Worm (Caenorhabditis elegans) whole organism, L2 larva: Measurements from ENCODE around the gene eef-1G.

Experiments
- C34F6.9 ChIP-seq: fragments of 150-350 bp; optimal IDR thresholded peaks from 2 replicates; lab custom pipeline; 2014; ENCODE audit warnings: missing biosample characterization, missing genetic modification characterization
- F13H6.1 ChIP-seq: sonication (generic microtip); optimal IDR thresholded peaks from 2 replicates; lab custom pipeline; 2016; ENCODE audit warnings: missing genetic modification characterization, missing compliant biosample characterization
- Y55F3AM.14 ChIP-seq: fragments of 200-800 bp; sonication (Bioruptor generic); optimal IDR thresholded peaks from 2 replicates; lab custom pipeline; 2018; ENCODE audit warnings: mild to moderate bottlenecking, missing genetic modification characterization, missing compliant biosample characterization
- alr-1 ChIP-seq: fragments of 150-350 bp; optimal IDR thresholded peaks from 2 replicates; lab custom pipeline; 2014; ENCODE audit warnings: missing biosample characterization, missing genetic modification characterization
- ama-1 ChIP-seq: fragments of 150-350 bp; optimal IDR thresholded peaks from 2 replicates; lab custom pipeline; 2018; ENCODE audit warnings: inconsistent platforms
- blmp-1 ChIP-seq: sonication (generic microtip); optimal IDR thresholded peaks from 2 replicates; lab custom pipeline; 2017; ENCODE audit warnings: missing genetic modification characterization, mild to moderate bottlenecking, missing compliant biosample characterization, antibody characterized with exemption, moderate library complexity; ENCODE audit not compliant: insufficient read depth
- ceh-16 ChIP-seq: fragments of 150-350 bp; optimal IDR thresholded peaks from 2 replicates; lab custom pipeline; 2014; ENCODE audit warnings: missing biosample characterization, missing genetic modification characterization
- ceh-82 ChIP-seq: fragments of 150-350 bp; optimal IDR thresholded peaks from 2 replicates; lab custom pipeline; 2014; ENCODE audit warnings: missing biosample characterization, missing genetic modification characterization
- crh-2 ChIP-seq: sonication (generic microtip); optimal IDR thresholded peaks from 2 replicates; lab custom pipeline; 2017; ENCODE audit warnings: missing biosample characterization, missing genetic modification characterization
- dmd-4 ChIP-seq: sonication (generic microtip); optimal IDR thresholded peaks from 2 replicates; lab custom pipeline; 2017; ENCODE audit warnings: missing biosample characterization, missing genetic modification characterization
- egl-27 ChIP-seq: sonication (generic microtip); optimal IDR thresholded peaks from 3 replicates; lab custom pipeline; 2017; ENCODE audit warnings: missing biosample characterization, missing genetic modification reagents, missing genetic modification characterization
- elt-1 ChIP-seq: fragments of 150-350 bp; optimal IDR thresholded peaks from 2 replicates; lab custom pipeline; 2014; ENCODE audit warnings: missing biosample characterization, missing genetic modification characterization
- elt-3 ChIP-seq: sonication (generic microtip); optimal IDR thresholded peaks from 2 replicates; lab custom pipeline; 2017; ENCODE audit warnings: missing biosample characterization, missing genetic modification characterization
- fos-1 ChIP-seq: fragments of 150-350 bp; optimal IDR thresholded peaks from 2 replicates; lab custom pipeline; 2014; ENCODE audit warnings: missing biosample characterization, missing genetic modification characterization
- gmeb-1 ChIP-seq: fragments of 150-350 bp; optimal IDR thresholded peaks from 2 replicates; lab custom pipeline; 2014; ENCODE audit warnings: missing biosample characterization, missing genetic modification characterization
- lin-11 ChIP-seq: fragments of 150-350 bp; sonication (generic microtip); optimal IDR thresholded peaks from 2 replicates; lab custom pipeline; 2014; ENCODE audit warnings: missing biosample characterization, missing genetic modification characterization, inconsistent platforms, mixed read lengths
- lin-39 ChIP-seq: fragments of 150-350 bp; optimal IDR thresholded peaks from 2 replicates; lab custom pipeline; 2014; ENCODE audit warnings: missing biosample characterization, missing genetic modification reagents, missing genetic modification characterization
- lsy-2 ChIP-seq, 2 experiments: fragments of 150-350 bp in 1 of 2; sonication (generic microtip) in 1 of 2; optimal IDR thresholded peaks; 2 replicates each; lab custom pipeline; 2014 to 2017; ENCODE audit warnings: missing biosample characterization in 2 of 2, missing genetic modification characterization in 2 of 2
- mab-5 ChIP-seq: fragments of 150-350 bp; optimal IDR thresholded peaks from 2 replicates; lab custom pipeline; 2014; ENCODE audit warnings: missing biosample characterization, missing genetic modification characterization
- mbf-1 ChIP-seq: sonication (generic microtip); optimal IDR thresholded peaks from 2 replicates; lab custom pipeline; 2017; ENCODE audit warnings: missing biosample characterization, missing genetic modification characterization
- mdl-1 ChIP-seq, 2 experiments: fragments of 150-350 bp in 1 of 2; sonication (generic microtip) in 1 of 2; optimal IDR thresholded peaks; 2 replicates each; lab custom pipeline; 2017; ENCODE audit warnings: missing biosample characterization in 2 of 2, missing genetic modification characterization in 2 of 2
- nhr-10 ChIP-seq: sonication (generic microtip); optimal IDR thresholded peaks from 2 replicates; lab custom pipeline; 2017; ENCODE audit warnings: missing biosample characterization, missing genetic modification characterization
- nhr-11 ChIP-seq: fragments of 150-350 bp; optimal IDR thresholded peaks from 2 replicates; lab custom pipeline; 2014; ENCODE audit warnings: missing biosample characterization, missing genetic modification characterization
- nhr-12 ChIP-seq: fragments of 150-350 bp; optimal IDR thresholded peaks from 2 replicates; lab custom pipeline; 2014; ENCODE audit warnings: missing biosample characterization, missing genetic modification characterization
- nhr-129 ChIP-seq: fragments of 150-350 bp; optimal IDR thresholded peaks from 2 replicates; lab custom pipeline; 2014; ENCODE audit warnings: missing biosample characterization, missing genetic modification characterization
- nhr-21 ChIP-seq: fragments of 150-350 bp; optimal IDR thresholded peaks from 2 replicates; lab custom pipeline; 2014; ENCODE audit warnings: missing biosample characterization, missing genetic modification characterization
- nhr-23 ChIP-seq: fragments of 150-350 bp; optimal IDR thresholded peaks from 2 replicates; lab custom pipeline; 2014; ENCODE audit warnings: missing biosample characterization, missing genetic modification reagents, missing genetic modification characterization
- nhr-237 ChIP-seq: fragments of 150-350 bp; optimal IDR thresholded peaks from 2 replicates; lab custom pipeline; 2014; ENCODE audit warnings: missing biosample characterization, missing genetic modification characterization
- nhr-25 ChIP-seq: fragments of 150-350 bp; sonication (generic microtip); optimal IDR thresholded peaks from 3 replicates; lab custom pipeline; 2014; ENCODE audit warnings: missing biosample characterization, missing genetic modification characterization
- nhr-6 ChIP-seq: fragments of 150-350 bp; optimal IDR thresholded peaks from 2 replicates; lab custom pipeline; 2014; ENCODE audit warnings: missing biosample characterization, missing genetic modification characterization
- sem-4 ChIP-seq: fragments of 150-350 bp; optimal IDR thresholded peaks from 2 replicates; lab custom pipeline; 2014; ENCODE audit warnings: missing biosample characterization, missing genetic modification reagents, missing genetic modification characterization
- skn-1 ChIP-seq: sonication (generic microtip); optimal IDR thresholded peaks from 2 replicates; lab custom pipeline; 2017; ENCODE audit warnings: missing biosample characterization, missing genetic modification characterization
- sma-3 ChIP-seq: sonication (generic microtip); optimal IDR thresholded peaks from 2 replicates; lab custom pipeline; 2016; ENCODE audit warnings: missing genetic modification reagents, missing genetic modification characterization, missing compliant biosample characterization
- sma-9 ChIP-seq, 2 experiments: fragments of 150-350 bp in 1 of 2; sonication (generic microtip) in 1 of 2; optimal IDR thresholded peaks; 2 replicates each; lab custom pipeline; 2014 to 2016; ENCODE audit warnings: missing genetic modification characterization in 2 of 2, mild to moderate bottlenecking in 1 of 2, missing biosample characterization in 1 of 2, missing compliant biosample characterization in 1 of 2, missing genetic modification reagents in 1 of 2, moderate library complexity in 1 of 2
- snpc-4 ChIP-seq: fragments of 150-350 bp; optimal IDR thresholded peaks from 2 replicates; lab custom pipeline; 2014; ENCODE audit warnings: missing biosample characterization, missing genetic modification characterization
- unc-55 ChIP-seq: fragments of 150-350 bp; sonication (generic microtip); optimal IDR thresholded peaks from 3 replicates; lab custom pipeline; 2014; ENCODE audit warnings: missing biosample characterization, missing genetic modification reagents, missing genetic modification characterization
- unc-62 ChIP-seq: fragments of 150-350 bp; optimal IDR thresholded peaks from 2 replicates; lab custom pipeline; 2014; ENCODE audit warnings: missing biosample characterization, missing genetic modification reagents, missing genetic modification characterization
- ztf-11 ChIP-seq: sonication (generic microtip); optimal IDR thresholded peaks from 2 replicates; lab custom pipeline; 2017; ENCODE audit warnings: missing biosample characterization, missing genetic modification characterization
- ztf-4 ChIP-seq: fragments of 150-350 bp; optimal IDR thresholded peaks from 2 replicates; lab custom pipeline; 2014; ENCODE audit warnings: missing biosample characterization, missing genetic modification characterization

eef-1G gene

DNA sequence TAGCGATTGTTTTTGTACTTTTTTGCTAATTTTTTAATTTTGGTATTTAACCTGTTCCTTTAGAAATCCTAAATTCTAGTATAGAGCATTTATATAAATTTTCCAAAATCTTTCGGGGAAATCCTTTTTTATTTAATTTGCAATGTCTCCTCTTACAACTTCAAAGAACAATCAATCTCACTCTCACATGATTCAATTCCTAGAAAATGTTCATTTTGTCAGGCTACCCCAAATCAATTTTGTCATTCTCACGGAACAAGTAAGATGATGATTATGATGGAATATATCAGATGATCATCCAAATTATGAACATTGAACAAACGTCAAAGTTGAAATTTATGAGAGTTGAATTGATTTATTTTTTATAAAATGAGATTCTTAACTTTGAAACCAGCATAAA is 28.2 kb upstream of the eef-1G start:
- peak; percentile 69 for TF ChIP-seq C34F6.9 (tag; lab: Kevin White, UChicago)
- peak; percentile 55 for TF ChIP-seq skn-1 (tag; lab: Kevin White, UChicago)
- peak; percentile 61 for TF ChIP-seq ztf-4 (tag; lab: Kevin White, UChicago)
- peak; percentile 84 for TF ChIP-seq sma-9 (GFP tag; optimal IDR thresholded peaks at IDR 0.05; lab: Kevin White, UChicago)
- TF ChIP-seq sma-9 (tag; optimal IDR thresholded peaks at IDR 0.05; lab: Kevin White, UChicago): no peak
- no peak for TF ChIP-seq alr-1 (tag; lab: Kevin White, UChicago)
- TF ChIP-seq nhr-21 (tag; lab: Kevin White, UChicago): peak; percentile 87
- TF ChIP-seq sem-4: peak; percentile 63
- TF ChIP-seq elt-1 (tag; lab: Kevin White, UChicago): no peak
- peak; percentile 52 for TF ChIP-seq crh-2 (tag; lab: Kevin White, UChicago)
- TF ChIP-seq nhr-237 (tag; lab: Kevin White, UChicago): no peak
- no peak for TF ChIP-seq nhr-12 (tag; lab: Kevin White, UChicago)
- TF ChIP-seq ceh-82 (tag; lab: Kevin White, UChicago): no peak
- TF ChIP-seq fos-1 (tag; lab: Kevin White, UChicago): peak; percentile 13
- TF ChIP-seq lsy-2 (tag; optimal IDR thresholded peaks at IDR 0.05; lab: Kevin White, UChicago): peak in 1 of 2 experiments; percentile 71
- no peak for TF ChIP-seq ama-1 (lab: Kevin White, UChicago)
- TF ChIP-seq gmeb-1 (tag; lab: Kevin White, UChicago): peak; percentile 47
- peak; percentile 1 for TF ChIP-seq nhr-25
- peak; percentile 94 for TF ChIP-seq nhr-129 (tag; lab: Kevin White, UChicago)
- TF ChIP-seq mbf-1 (tag; lab: Kevin White, UChicago): no peak
- TF ChIP-seq F13H6.1 (tag; lab: Kevin White, UChicago): no peak
- TF ChIP-seq blmp-1 (tag; lab: Kevin White, UChicago): no peak

DNA sequence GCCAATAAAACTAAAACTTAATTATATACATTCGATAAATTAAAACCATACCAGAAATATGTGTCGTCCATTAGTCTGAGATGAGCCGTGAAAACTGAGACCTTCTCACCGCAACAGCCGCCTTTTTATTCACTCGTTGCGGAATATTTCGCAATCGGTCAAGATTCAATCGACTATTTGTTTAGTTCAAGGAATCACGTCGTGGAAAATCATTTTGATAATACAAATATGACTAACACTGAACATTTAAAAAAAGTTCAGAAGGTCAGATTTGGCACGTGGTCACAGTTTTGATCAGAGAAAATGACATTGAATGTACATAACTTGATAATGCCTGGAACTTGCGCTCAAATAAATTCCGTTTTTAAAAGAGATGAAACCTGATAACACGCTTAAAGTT is 26.8 kb upstream of the eef-1G start, which contains the start of gene F17C11.11:
Gene F17C11.11 (minus strand): TSS at position 79 of the 400 bp plus-strand sequence.
- TF ChIP-seq gmeb-1 (tag; lab: Kevin White, UChicago) (peak; percentile 23), lin-39 (tag; lab: Kevin White, UChicago) (no peak), skn-1 (tag; lab: Kevin White, UChicago) (no peak), sma-9 (GFP tag; optimal IDR thresholded peaks at IDR 0.05; lab: Kevin White, UChicago) (peak; percentile 68), sma-9 (tag; optimal IDR thresholded peaks at IDR 0.05; lab: Kevin White, UChicago) (no peak), nhr-11 (no peak), fos-1 (tag; lab: Kevin White, UChicago) (peak; percentile 58), crh-2 (tag; lab: Kevin White, UChicago) (peak; percentile 47), nhr-129 (tag; lab: Kevin White, UChicago) (peak; percentile 99), F13H6.1 (tag; lab: Kevin White, UChicago) (peak; percentile 26), C34F6.9 (tag; lab: Kevin White, UChicago) (peak; percentile 28), nhr-6 (tag; lab: Kevin White, UChicago) (no peak), nhr-21 (tag; lab: Kevin White, UChicago) (peak; percentile 20)

DNA sequence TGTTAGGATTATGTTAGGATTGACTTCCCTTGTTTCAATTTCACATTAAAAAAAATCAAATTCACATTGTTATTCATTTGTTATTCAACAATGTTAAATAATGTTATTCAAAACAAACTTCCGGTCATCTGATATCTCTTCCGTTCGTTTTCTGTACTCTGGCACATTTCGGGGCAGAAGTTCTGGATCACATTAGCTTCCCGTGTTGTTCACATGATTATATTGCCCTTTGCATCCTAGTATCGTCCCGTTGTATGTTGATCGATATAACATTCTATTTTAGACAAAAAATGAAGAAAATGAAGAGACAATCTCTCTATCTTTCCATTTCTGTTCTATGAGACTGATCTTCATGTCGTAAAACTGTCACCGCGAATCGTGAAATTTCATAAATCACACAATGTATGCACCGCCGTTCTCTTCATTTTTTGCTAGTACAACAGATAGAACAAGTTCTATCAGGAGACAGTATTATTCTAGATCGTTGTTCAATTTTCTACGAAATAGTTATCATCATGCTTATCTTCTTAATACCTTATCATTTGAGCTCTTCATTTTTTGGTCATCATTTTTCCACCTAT is 25.4 kb upstream of the eef-1G start:
- no peak for TF ChIP-seq egl-27
- peak; percentile 65 for TF ChIP-seq sma-9 (GFP tag; optimal IDR thresholded peaks at IDR 0.05; lab: Kevin White, UChicago)
- TF ChIP-seq sma-9 (tag; optimal IDR thresholded peaks at IDR 0.05; lab: Kevin White, UChicago): no peak
- TF ChIP-seq nhr-21 (tag; lab: Kevin White, UChicago): peak; percentile 68
- no peak for TF ChIP-seq blmp-1 (tag; lab: Kevin White, UChicago)
- TF ChIP-seq lsy-2 (tag; optimal IDR thresholded peaks at IDR 0.05; lab: Kevin White, UChicago): no peak
- TF ChIP-seq unc-62: peak; percentile 24
- no peak for TF ChIP-seq nhr-237 (tag; lab: Kevin White, UChicago)
- no peak for TF ChIP-seq Y55F3AM.14

DNA sequence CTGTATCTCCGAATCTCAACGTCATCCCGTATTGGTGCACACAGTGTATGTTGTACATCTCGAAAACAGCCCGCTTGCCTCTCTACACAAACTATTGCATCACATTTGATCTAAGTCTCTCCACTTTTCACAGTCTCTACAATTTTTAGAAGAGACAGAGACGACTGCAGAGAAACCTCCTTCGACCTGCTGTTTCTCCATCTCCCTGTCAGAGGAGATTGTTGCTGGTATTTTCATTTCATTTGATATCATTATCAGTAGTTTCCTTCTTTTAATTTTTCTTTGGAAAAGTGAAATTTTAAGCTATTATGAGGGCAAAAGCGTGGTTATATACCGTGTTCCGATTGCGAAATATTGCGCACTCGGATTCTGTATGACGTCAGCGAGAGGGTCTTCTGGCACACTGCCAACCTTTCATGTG is 24.9 kb upstream of the eef-1G start:
- peak; percentile 74 for TF ChIP-seq fos-1 (tag; lab: Kevin White, UChicago)
- no peak for TF ChIP-seq alr-1 (tag; lab: Kevin White, UChicago)
- no peak for TF ChIP-seq elt-1 (tag; lab: Kevin White, UChicago)
- peak in 1 of 2 experiments; percentile 24 for TF ChIP-seq mdl-1 (tag; optimal IDR thresholded peaks at IDR 0.05; lab: Kevin White, UChicago)
- TF ChIP-seq ceh-82 (tag; lab: Kevin White, UChicago): no peak
- no peak for TF ChIP-seq dmd-4 (tag; lab: Kevin White, UChicago)
- peak; percentile 45 for TF ChIP-seq nhr-25
- TF ChIP-seq egl-27: peak; percentile 75
- no peak for TF ChIP-seq nhr-12 (tag; lab: Kevin White, UChicago)
- TF ChIP-seq elt-3 (tag; lab: Kevin White, UChicago): no peak
- TF ChIP-seq crh-2 (tag; lab: Kevin White, UChicago): peak; percentile 81
- TF ChIP-seq lin-11 (tag; lab: Kevin White, UChicago): no peak
- no peak for TF ChIP-seq nhr-10 (tag; lab: Kevin White, UChicago)
- peak; percentile 48 for TF ChIP-seq ztf-4 (tag; lab: Kevin White, UChicago)
- TF ChIP-seq Y55F3AM.14: peak; percentile 77
- TF ChIP-seq lin-39 (tag; lab: Kevin White, UChicago): no peak
- TF ChIP-seq nhr-21 (tag; lab: Kevin White, UChicago): peak; percentile 56
- peak; percentile 59 for TF ChIP-seq unc-55 (GFP tag; lab: Kevin White, UChicago)
- TF ChIP-seq gmeb-1 (tag; lab: Kevin White, UChicago): peak; percentile 62
- TF ChIP-seq ceh-16: no peak
- no peak for TF ChIP-seq sem-4
- TF ChIP-seq mab-5: no peak
- TF ChIP-seq nhr-11: no peak
- peak in 1 of 2 experiments; percentile 65 for TF ChIP-seq lsy-2 (tag; optimal IDR thresholded peaks at IDR 0.05; lab: Kevin White, UChicago)
- TF ChIP-seq snpc-4: no peak
- no peak for TF ChIP-seq mbf-1 (tag; lab: Kevin White, UChicago)
- no peak for TF ChIP-seq ztf-11 (tag; lab: Kevin White, UChicago)
- peak; percentile 75 for TF ChIP-seq C34F6.9 (tag; lab: Kevin White, UChicago)
- TF ChIP-seq unc-62: no peak
- TF ChIP-seq sma-3: peak; percentile 72
- no peak for TF ChIP-seq nhr-237 (tag; lab: Kevin White, UChicago)
- TF ChIP-seq nhr-23 (tag; lab: Kevin White, UChicago): no peak
- peak; percentile 71 for TF ChIP-seq blmp-1 (tag; lab: Kevin White, UChicago)
